Fruit fly (Drosophila melanogaster) whole organism, embryonic: ENCODE data around the gene Prx3.

Source experiments
- CG10462 ChIP-seq: fragments of 200-800 bp; sonication (Bioruptor generic); optimal IDR thresholded peaks from 2 replicates; lab custom pipeline; 2016; ENCODE audit warnings: missing biosample characterization, missing genetic modification characterization
- CG13775 ChIP-seq: fragments of 200-800 bp; sonication (Bioruptor generic); optimal IDR thresholded peaks from 3 replicates; lab custom pipeline; 2017; ENCODE audit warnings: missing biosample characterization, mild to moderate bottlenecking, missing genetic modification characterization
- CG4404 ChIP-seq: fragments of 200-800 bp; sonication (Bioruptor generic); IDR thresholded peaks from 2 replicates; pipeline ENCODE4 v1.3.6; 2022; ENCODE audit warnings: missing biosample characterization, missing genetic modification characterization
- CG6683 ChIP-seq: fragments of 200-800 bp; sonication (Bioruptor generic); optimal IDR thresholded peaks from 2 replicates; lab custom pipeline; 2017; ENCODE audit warnings: missing biosample characterization, mild to moderate bottlenecking, missing genetic modification characterization, missing genetic modification reagents
- Drgx ChIP-seq: fragments of 200-800 bp; sonication (Bioruptor generic); IDR thresholded peaks from 2 replicates; pipeline ENCODE4 v1.3.6; 2022; ENCODE audit warnings: missing biosample characterization, missing genetic modification characterization
- Lpt ChIP-seq: fragments of >200 bp; optimal IDR thresholded peaks from 2 replicates; lab custom pipeline; 2018; ENCODE audit warnings: missing biosample characterization, missing genetic modification characterization
- amos ChIP-seq: fragments of 200-800 bp; sonication (Bioruptor generic); IDR thresholded peaks from 2 replicates; pipeline ENCODE4 v1.3.6; 2022; ENCODE audit warnings: missing biosample characterization, missing genetic modification characterization; ENCODE audit not compliant: partially characterized antibody
- ewg ChIP-seq: fragments of 200-800 bp; sonication (Bioruptor generic); optimal IDR thresholded peaks from 3 replicates; lab custom pipeline; 2017; ENCODE audit warnings: mild to moderate bottlenecking, missing biosample characterization, missing genetic modification reagents, missing genetic modification characterization
- pros ChIP-seq: fragments of 200-800 bp; sonication (Bioruptor generic); optimal IDR thresholded peaks from 3 replicates; lab custom pipeline; 2019; ENCODE audit warnings: missing biosample characterization, mild to moderate bottlenecking, missing genetic modification characterization, moderate library complexity
- slou ChIP-seq: fragments of 200-800 bp; sonication (Bioruptor generic); optimal IDR thresholded peaks from 3 replicates; lab custom pipeline; 2016; ENCODE audit warnings: missing biosample characterization, missing genetic modification characterization
- tna ChIP-seq: fragments of 200-800 bp; sonication (Bioruptor generic); IDR thresholded peaks from 2 replicates; pipeline ENCODE4 v1.3.6; 2022; ENCODE audit warnings: missing biosample characterization, missing genetic modification characterization; ENCODE audit not compliant: partially characterized antibody
- wek ChIP-seq: fragments of 200-800 bp; sonication (Bioruptor generic); optimal IDR thresholded peaks from 3 replicates; lab custom pipeline; 2018; ENCODE audit warnings: missing biosample characterization, mild to moderate bottlenecking, missing genetic modification characterization, moderate library complexity

- TF ChIP-seq tna (GFP tag; lab: Robert Waterston, UW) = no peak
- no peak for TF ChIP-seq CG4404 (GFP tag; lab: Robert Waterston, UW)
- no peak for TF ChIP-seq wek (GFP tag; lab: Kevin White, UChicago)
- TF ChIP-seq CG10462 (GFP tag; lab: Kevin White, UChicago) = no peak
- no peak for TF ChIP-seq Drgx (GFP tag; lab: Robert Waterston, UW)
- TF ChIP-seq amos (GFP tag; lab: Robert Waterston, UW) = no peak
- TF ChIP-seq Lpt = no peak
- TF ChIP-seq CG13775 (GFP tag; lab: Kevin White, UChicago) = no peak
- TF ChIP-seq ewg (GFP tag; lab: Kevin White, UChicago) = no peak
- TF ChIP-seq slou = no peak
- TF ChIP-seq CG6683 = no peak
- no peak for TF ChIP-seq pros (GFP tag; lab: Kevin White, UChicago)
These were observed 45.5 kb upstream of the Prx3 start for dm6 chr3R:17591831-17592230.
